Worm (Caenorhabditis elegans) whole organism, late embryonic: ENCODE measurements around the gene R10D12.1.

Experiments
- F13H6.1 ChIP-seq: sonication (generic microtip); optimal IDR thresholded peaks from 2 replicates; lab custom pipeline; 2016; ENCODE audit warnings: missing genetic modification characterization, missing compliant biosample characterization
- ama-1 ChIP-seq: fragments of 150-350 bp; optimal IDR thresholded peaks from 2 replicates; lab custom pipeline; 2014
- che-1 ChIP-seq: sonication (generic microtip); optimal IDR thresholded peaks from 2 replicates; lab custom pipeline; 2016; ENCODE audit warnings: mild to moderate bottlenecking, missing genetic modification characterization, missing compliant biosample characterization
- dmd-4 ChIP-seq: sonication (generic microtip); optimal IDR thresholded peaks from 2 replicates; lab custom pipeline; 2016; ENCODE audit warnings: borderline replicate concordance, missing genetic modification characterization, missing compliant biosample characterization
- eyg-1 ChIP-seq: sonication (generic microtip); optimal IDR thresholded peaks from 2 replicates; lab custom pipeline; 2016; ENCODE audit warnings: missing genotype, missing genetic modification characterization, missing compliant biosample characterization
- hlh-15 ChIP-seq: sonication (generic microtip); optimal IDR thresholded peaks from 2 replicates; lab custom pipeline; 2016; ENCODE audit warnings: missing genetic modification characterization, missing compliant biosample characterization
- lin-11 ChIP-seq: fragments of 200-800 bp; sonication (Bioruptor generic); optimal IDR thresholded peaks from 2 replicates; lab custom pipeline; 2018; ENCODE audit warnings: mild to moderate bottlenecking, missing genetic modification characterization, missing compliant biosample characterization
- nhr-11 ChIP-seq: fragments of 150-350 bp; optimal IDR thresholded peaks from 2 replicates; lab custom pipeline; 2014; ENCODE audit warnings: missing biosample characterization, missing genetic modification characterization
- pag-3 ChIP-seq: sonication (generic microtip); optimal IDR thresholded peaks from 2 replicates; lab custom pipeline; 2016; ENCODE audit warnings: missing compliant biosample characterization, missing genetic modification characterization, borderline replicate concordance
- pqm-1 ChIP-seq: sonication (generic microtip); optimal IDR thresholded peaks from 2 replicates; lab custom pipeline; 2016; ENCODE audit warnings: missing genetic modification characterization, missing compliant biosample characterization
- sox-2 ChIP-seq: fragments of 200-800 bp; sonication (Bioruptor generic); IDR thresholded peaks from 2 replicates; pipeline ENCODE4 v1.3.6; 2022; ENCODE audit warnings: missing genetic modification reagents, missing genetic modification characterization, missing compliant biosample characterization
- syd-9 ChIP-seq: sonication (generic microtip); optimal IDR thresholded peaks from 2 replicates; lab custom pipeline; 2016; ENCODE audit warnings: mild to moderate bottlenecking, missing genetic modification characterization, moderate library complexity, missing compliant biosample characterization
- tbx-2 ChIP-seq: sonication (generic microtip); optimal IDR thresholded peaks from 2 replicates; lab custom pipeline; 2016; ENCODE audit warnings: missing genetic modification characterization, missing compliant biosample characterization
- zip-5 ChIP-seq: sonication (generic microtip); optimal IDR thresholded peaks from 2 replicates; lab custom pipeline; 2016; ENCODE audit warnings: missing genetic modification characterization, missing compliant biosample characterization

DNA sequence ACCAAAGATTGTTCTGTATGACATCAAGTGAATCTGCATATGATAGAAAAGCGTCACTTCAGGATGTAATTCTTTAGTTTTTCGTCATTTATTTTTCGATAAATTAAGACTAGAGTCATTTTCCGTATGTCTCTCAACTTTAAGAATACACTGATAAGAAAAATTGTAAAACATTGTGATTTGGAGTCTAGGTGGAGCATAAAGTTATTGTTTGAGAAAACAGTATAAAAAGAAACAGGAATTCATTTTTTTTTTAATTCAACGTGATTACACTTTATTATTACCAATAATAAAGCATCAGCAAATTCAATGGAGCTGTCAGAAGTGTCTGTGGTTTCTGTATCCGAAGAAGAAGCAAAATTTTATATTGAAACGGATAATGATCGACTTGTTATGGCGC lies 14.6 kb upstream of the R10D12.1 start, which contains the start of gene R10D12.6:
- TF ChIP-seq sox-2 (GFP tag; lab: Robert Waterston, UW) (no peak), dmd-4 (no peak), lin-11 (tag; lab: Kevin White, UChicago) (no peak), syd-9 (no peak), nhr-11 (tag; lab: Kevin White, UChicago) (no peak), F13H6.1 (no peak), pqm-1 (tag; lab: Kevin White, UChicago) (no peak), pag-3 (no peak), hlh-15 (tag; lab: Kevin White, UChicago) (no peak), ama-1 (lab: Kevin White, UChicago) (no peak), che-1 (tag; lab: Kevin White, UChicago) (no peak), eyg-1 (tag; lab: Kevin White, UChicago) (no peak), zip-5 (no peak), tbx-2 (tag; lab: Kevin White, UChicago) (no peak)
